Fruit fly (Drosophila melanogaster) ovary, adult (tissue): ENCODE measurements around the gene CG43335.

Experiments
- CG17801 ChIP-seq: fragments of 200-800 bp; optimal IDR thresholded peaks from 2 replicates; lab custom pipeline; 2019; ENCODE audit warnings: missing biosample characterization, mild to moderate bottlenecking, missing genetic modification characterization, moderate library complexity; ENCODE audit not compliant: partially characterized antibody

The CG43335 gene

dm6 chr3R:15635168-15635567 is at the start of gene CG43335:
TSS of gene CG43335 (plus strand) at chr3R:15635468.
- no peak for TF ChIP-seq CG17801 (GFP tag; lab: Kevin White, UChicago)

dm6 chr3R:15587491-15587890 is 47.8 kb upstream of the CG43335 start:
- TF ChIP-seq CG17801 (GFP tag; lab: Kevin White, UChicago) = no peak

dm6 chr3R:15588567-15589321 is 46.5 kb upstream of the CG43335 start:
- no peak for TF ChIP-seq CG17801 (GFP tag; lab: Kevin White, UChicago)

- TF ChIP-seq CG17801 (GFP tag; lab: Kevin White, UChicago) = no peak
Observed at dm6 chr3R:15596022-15596438, 39.2 kb upstream of the CG43335 start.

dm6 chr3R:15600138-15600537 is 35.1 kb upstream of the CG43335 start:
- no peak for TF ChIP-seq CG17801 (GFP tag; lab: Kevin White, UChicago)

dm6 chr3R:15609230-15609629 is 26.0 kb upstream of the CG43335 start:
- no peak for TF ChIP-seq CG17801 (GFP tag; lab: Kevin White, UChicago)

dm6 chr3R:15611692-15612091 is 23.6 kb upstream of the CG43335 start:
- no peak for TF ChIP-seq CG17801 (GFP tag; lab: Kevin White, UChicago)

- no peak for TF ChIP-seq CG17801 (GFP tag; lab: Kevin White, UChicago)
Observed at dm6 chr3R:15613875-15614274, 21.4 kb upstream of the CG43335 start.

dm6 chr3R:15617708-15618107 is 17.6 kb upstream of the CG43335 start:
- no peak for TF ChIP-seq CG17801 (GFP tag; lab: Kevin White, UChicago)

- no peak for TF ChIP-seq CG17801 (GFP tag; lab: Kevin White, UChicago)
Observed at dm6 chr3R:15626863-15627262, 8.4 kb upstream of the CG43335 start.

dm6 chr3R:15627274-15627673 is 8.0 kb upstream of the CG43335 start:
- TF ChIP-seq CG17801 (GFP tag; lab: Kevin White, UChicago) = no peak

- no peak for TF ChIP-seq CG17801 (GFP tag; lab: Kevin White, UChicago)
Observed at dm6 chr3R:15627987-15628386, 7.3 kb upstream of the CG43335 start.

- no peak for TF ChIP-seq CG17801 (GFP tag; lab: Kevin White, UChicago)
Observed at dm6 chr3R:15630076-15630475, 5.2 kb upstream of the CG43335 start.

dm6 chr3R:15630918-15631317 is 4.3 kb upstream of the CG43335 start:
- no peak for TF ChIP-seq CG17801 (GFP tag; lab: Kevin White, UChicago)

dm6 chr3R:15632441-15632840 is 2.8 kb upstream of the CG43335 start:
- TF ChIP-seq CG17801 (GFP tag; lab: Kevin White, UChicago) = no peak

dm6 chr3R:15634135-15634534 is 1.1 kb upstream of the CG43335 start:
- no peak for TF ChIP-seq CG17801 (GFP tag; lab: Kevin White, UChicago)
